Fruit fly (Drosophila melanogaster): ENCODE results near the gene CG32706.
"Not testable (repeated sequence)": the region's sequence is repeated elsewhere in the genome, so short reads cannot be mapped to it uniquely, and the experiment has no call there.

Gene CG32706

DNA sequence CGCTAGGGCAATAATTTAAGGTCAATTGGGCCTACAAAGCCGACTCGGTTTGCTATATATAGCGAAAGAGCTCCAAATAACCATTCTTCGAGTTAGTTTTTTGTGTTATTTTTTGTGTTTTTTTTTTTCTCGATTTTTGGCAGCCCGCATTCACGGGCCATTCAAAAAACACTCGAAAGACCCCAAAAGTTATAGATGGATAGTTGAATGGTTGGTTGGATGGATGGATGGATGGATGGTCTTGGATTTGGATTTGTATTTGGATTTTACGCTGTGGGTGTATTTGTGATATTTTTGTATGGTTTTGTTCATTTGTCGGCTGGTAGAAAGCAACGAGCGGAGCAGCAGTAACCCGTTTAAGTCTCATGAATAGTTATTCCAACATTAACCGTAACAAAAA is 22.9 kb upstream of the CG32706 start:
- TF ChIP-seq noc (tag; optimal IDR thresholded peaks at IDR 0.05), result no peak

DNA sequence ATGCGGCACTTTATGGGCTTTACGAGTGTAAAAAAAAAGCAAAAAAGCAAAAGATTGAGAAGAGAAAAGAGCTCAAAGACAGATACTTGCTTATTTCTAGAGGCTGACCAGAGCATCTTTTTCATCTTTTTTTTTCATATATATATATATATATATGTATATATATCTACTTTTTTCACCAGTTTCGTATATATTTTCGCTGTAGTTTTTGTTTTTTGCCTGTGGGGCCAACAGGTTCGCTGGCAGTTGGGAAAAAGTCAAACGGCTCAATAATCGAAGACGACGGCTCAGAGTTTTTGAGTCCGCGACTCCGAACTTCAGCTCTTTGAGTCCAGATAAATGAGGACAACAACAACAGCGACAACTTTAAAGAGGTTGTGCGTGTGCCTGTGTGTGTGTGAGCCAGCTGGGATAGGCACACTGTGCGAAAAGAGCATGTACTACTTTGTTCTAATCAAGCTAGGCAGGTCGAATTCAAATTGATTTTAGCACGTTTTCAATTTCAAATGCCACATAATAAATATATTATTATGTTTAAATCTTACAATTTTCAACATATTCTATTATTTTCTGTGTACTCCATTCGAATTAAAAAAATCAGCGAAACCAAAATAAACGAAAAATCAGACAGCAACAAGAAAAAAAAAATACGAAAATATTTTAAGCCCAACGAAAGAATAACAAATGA is 20.0 kb upstream of the CG32706 start:
- TF ChIP-seq noc (tag; optimal IDR thresholded peaks at IDR 0.05), result peak; percentile 33

- no peak for TF ChIP-seq noc (tag; optimal IDR thresholded peaks at IDR 0.05)
Observed at dm6 chrX:9067754-9068477, 19.0 kb upstream of the CG32706 start, which contains the start of gene CG15365. CG15365 (minus strand) TSS chrX:9067983.

- TF ChIP-seq noc (tag; optimal IDR thresholded peaks at IDR 0.05), result no peak
Observed at dm6 chrX:9068822-9069221, 18.1 kb upstream of the CG32706 start.

- TF ChIP-seq noc (tag; optimal IDR thresholded peaks at IDR 0.05), result no peak
Observed at dm6 chrX:9071308-9071707, 15.6 kb upstream of the CG32706 start, which contains the start of gene CG10970. CG10970 (minus strand) TSS chrX:9071408.

DNA sequence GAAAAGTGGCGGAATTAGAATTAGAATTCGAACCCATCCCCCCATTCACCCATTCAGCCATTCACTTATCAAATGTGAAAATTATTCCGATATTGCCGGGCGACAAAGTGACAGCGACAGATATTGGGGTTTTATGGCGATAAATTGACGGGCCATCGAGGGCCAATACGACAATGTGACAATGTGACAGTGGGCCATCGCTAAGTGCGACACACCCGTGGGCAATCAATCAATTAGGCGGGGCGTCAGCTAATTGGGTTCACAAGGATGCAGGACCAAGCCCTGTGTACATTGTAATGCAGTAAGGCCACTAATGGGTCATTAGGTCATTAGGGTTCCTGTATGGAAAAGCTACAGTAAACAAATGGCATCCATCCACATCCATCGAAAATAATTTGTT is 12.9 kb upstream of the CG32706 start:
- TF ChIP-seq noc (tag; optimal IDR thresholded peaks at IDR 0.05), result peak; percentile 28

DNA sequence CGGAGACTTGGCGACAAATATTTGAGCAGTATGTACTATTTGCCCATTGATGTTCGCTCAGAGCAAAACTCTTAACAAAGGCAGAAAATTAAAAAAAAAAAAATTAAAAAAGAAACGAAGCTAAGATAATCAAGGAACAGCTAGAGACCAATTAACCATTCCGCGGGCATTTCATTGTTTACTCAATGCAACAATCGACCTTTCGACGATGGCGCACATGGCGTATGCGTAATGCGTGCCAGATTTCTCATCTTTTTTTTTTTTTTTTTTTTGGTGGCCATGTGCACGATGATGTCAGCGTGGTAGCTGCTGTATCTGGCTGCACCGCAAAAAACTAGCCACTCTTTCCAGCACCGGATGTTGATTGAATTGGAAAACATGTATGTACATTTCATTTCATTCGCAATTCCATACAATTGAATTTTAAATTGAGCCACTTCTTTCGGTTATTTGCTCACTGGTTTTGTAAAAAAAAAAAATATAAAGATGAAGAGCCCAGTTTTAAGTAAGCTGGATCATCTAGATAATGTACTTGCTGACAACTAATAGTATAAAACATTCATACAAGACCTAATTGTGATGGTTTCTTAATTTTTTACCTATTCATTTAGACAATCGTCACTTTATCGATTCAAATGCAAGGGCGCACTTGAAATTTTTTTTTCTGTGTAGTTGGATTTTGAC is 11.1 kb upstream of the CG32706 start:
- no peak for TF ChIP-seq noc (tag; optimal IDR thresholded peaks at IDR 0.05)

DNA sequence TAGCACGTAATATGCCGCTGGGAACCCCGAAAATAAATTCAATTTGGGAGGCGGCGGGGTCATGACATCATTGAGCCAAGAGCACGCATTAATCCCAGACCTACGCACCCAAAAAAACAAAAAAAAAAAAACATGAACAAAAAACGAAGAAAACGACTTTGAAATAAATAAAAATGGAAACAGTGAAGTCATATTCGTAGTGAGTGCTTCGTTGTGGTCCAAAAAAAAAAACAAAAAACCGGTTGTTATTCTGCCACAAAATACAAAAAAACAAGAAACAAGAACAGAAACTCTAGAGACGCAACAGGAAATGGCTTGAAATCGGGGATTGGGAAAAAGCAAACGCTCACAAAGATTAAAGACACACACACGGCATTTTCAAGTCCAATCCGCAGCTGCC is 9.4 kb upstream of the CG32706 start:
- no peak for TF ChIP-seq noc (tag; optimal IDR thresholded peaks at IDR 0.05)

dm6 chrX:9078263-9078662 is 8.7 kb upstream of the CG32706 start, which contains the start of gene CG44325:
CG44325 (minus strand) TSS chrX:9078499.
- TF ChIP-seq noc (tag; optimal IDR thresholded peaks at IDR 0.05), result no peak

DNA sequence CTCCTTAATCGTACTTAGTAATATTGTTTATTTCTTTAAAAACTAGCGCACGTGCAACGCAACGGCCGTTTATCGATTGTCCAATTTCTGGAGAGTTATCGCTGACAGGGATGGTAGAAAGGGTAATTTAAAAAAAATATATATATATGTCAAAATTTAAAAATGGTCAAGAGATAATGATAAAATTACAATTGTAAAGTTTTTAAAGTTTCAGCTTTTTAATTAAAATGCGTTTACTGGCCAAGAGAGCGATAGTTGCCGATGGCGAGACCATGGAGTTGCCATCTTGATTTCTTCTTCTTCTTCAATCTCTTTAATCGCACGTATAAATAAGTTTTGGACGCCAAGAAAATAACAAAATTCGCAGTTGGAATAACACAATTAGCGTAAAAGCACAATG is 6.0 kb upstream of the CG32706 start, which contains the start of the genes CG7246 and HP1b:
CG7246 (minus strand) TSS at position 96 of the 400 bp plus-strand sequence.
HP1b (plus strand) TSS at position 102 of the 400 bp plus-strand sequence.
- TF ChIP-seq noc (tag; optimal IDR thresholded peaks at IDR 0.05), result peak; percentile 66

DNA sequence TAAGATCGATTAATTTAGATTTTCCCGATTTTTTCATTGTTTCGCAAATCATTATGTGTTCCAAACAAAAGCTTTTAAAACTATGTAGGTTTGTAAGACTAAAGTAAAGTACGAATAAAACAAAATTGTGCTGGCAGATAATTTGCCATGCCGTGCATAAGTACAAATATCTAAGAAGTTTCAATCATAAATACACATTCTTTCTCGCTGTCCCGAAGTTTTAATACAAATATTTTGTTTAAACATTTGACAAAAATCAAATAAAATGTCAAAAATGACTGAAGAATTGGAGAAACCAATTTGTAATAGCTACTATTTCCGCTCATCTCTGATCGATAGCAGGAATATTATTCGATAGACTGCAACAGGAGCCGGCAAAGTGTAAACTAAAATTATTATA is 4.3 kb upstream of the CG32706 start, which contains the start of gene APC4:
APC4 (plus strand) TSS at position 332 of the 400 bp plus-strand sequence.
- TF ChIP-seq noc (tag; optimal IDR thresholded peaks at IDR 0.05), result peak; percentile 32

DNA sequence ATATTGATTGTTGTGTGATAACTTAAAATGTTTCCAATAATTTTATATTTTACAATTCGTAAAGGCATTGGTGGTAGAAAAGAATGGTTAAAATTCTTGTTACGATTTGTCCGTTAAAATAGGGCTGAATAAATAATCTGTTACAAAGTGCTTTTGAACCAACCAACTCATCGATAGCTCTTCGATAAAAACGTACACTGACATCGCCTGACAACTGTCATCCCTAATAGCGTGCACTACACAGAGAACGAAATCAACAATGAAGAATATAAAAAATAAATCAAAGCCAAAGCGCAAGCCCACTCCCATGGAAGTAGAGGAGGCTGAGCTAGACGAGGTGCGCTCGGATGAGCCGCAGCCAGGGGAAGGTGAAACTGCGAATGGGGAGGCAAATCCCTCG is 1.2 kb upstream of the CG32706 start, which contains the start of gene CG32708:
CG32708 (plus strand) TSS at position 207 of the 400 bp plus-strand sequence.
- TF ChIP-seq noc (tag; optimal IDR thresholded peaks at IDR 0.05), result no peak

- not testable (repeated sequence) for TF ChIP-seq noc (tag; optimal IDR thresholded peaks at IDR 0.05)
Observed at dm6 chrX:9087920-9088417, 1.0 kb downstream of the CG32706 start, which contains the start of gene CG6999. CG6999 (plus strand) TSS chrX:9088367.

dm6 chrX:9089254-9090056 is 2.5 kb downstream of the CG32706 start, which contains the start of gene CCT2:
CCT2 (plus strand) TSS chrX:9089513.
- no peak for TF ChIP-seq noc (tag; optimal IDR thresholded peaks at IDR 0.05)

DNA sequence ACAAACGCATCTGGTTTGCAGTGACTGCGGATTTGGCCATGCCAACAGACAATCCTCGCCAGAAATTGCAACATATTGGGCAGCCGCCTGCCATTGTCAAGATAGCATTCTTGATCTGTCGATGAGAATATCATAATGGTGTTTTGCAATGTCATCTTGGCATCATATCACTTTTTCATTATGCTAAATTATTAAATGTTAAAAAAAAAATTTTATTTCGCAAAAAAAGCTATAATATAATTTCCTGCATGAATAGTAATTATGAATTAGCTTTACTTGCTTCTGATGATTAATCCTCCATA is 3.1 kb downstream of the CG32706 start:
- no peak for TF ChIP-seq noc (tag; optimal IDR thresholded peaks at IDR 0.05)
